Worm (Caenorhabditis elegans): Measurements from ENCODE around the gene F49E8.6.
A peak's percentile ranks its signal among the peaks of the same experiment; 100 is the strongest.

DNA sequence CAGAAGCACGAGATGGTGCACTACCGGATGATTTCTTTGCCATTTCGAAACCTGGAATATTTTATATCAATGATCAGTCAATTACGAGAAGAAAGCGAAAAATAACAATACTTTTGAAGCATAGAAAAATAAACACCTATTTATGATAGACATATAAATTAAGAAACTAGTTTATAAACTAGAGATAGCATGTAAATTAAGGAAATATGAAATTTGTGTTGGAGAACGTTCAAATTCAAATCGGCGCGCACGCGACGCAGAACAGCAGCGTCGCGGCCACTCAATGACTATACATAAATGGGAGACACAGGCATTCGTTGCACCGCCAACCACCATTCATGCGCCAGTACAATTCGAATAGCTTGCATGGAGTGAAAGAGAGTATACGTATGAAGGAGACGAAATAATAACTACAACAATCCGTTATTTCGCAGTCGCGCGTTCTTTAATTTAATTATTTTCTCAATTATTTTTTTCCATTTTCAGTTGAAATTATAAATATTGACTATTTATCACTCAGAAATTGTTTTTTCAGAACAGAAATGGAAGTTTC, 25.7 kb upstream of the F49E8.6 start, which contains the start of the genes cec-5 and nol-10:
- TF ChIP-seq gmeb-1 (tag; optimal IDR thresholded peaks at IDR 0.05) (peak; percentile 60), unc-39 (tag; optimal IDR thresholded peaks at IDR 0.05) (no peak), aly-2 (tag; optimal IDR thresholded peaks at IDR 0.05) (no peak), snpc-4 (tag; optimal IDR thresholded peaks at IDR 0.05) (peak; percentile 53), nhr-12 (tag; optimal IDR thresholded peaks at IDR 0.05) (no peak), dmd-4 (tag; optimal IDR thresholded peaks at IDR 0.05) (no peak), crh-2 (tag; optimal IDR thresholded peaks at IDR 0.05) (peak; percentile 86), nhr-23 (tag; optimal IDR thresholded peaks at IDR 0.05) (no peak), ztf-11 (tag; optimal IDR thresholded peaks at IDR 0.05) (no peak), nhr-11 (tag; optimal IDR thresholded peaks at IDR 0.05) (no peak)

Measured in whole organism, L2 larva.